Fruit fly (Drosophila melanogaster) whole organism, prepupa: Measurements from ENCODE around the gene Apl.

Experiments
- Blimp-1 ChIP-seq: fragments of 200-800 bp; sonication (Bioruptor generic); optimal IDR thresholded peaks from 3 replicates; lab custom pipeline; 2017; ENCODE audit warnings: missing biosample characterization, missing genetic modification characterization, mild to moderate bottlenecking, moderate library complexity, missing genetic modification reagents
- CG10669 ChIP-seq: fragments of 200-800 bp; sonication (Bioruptor generic); optimal IDR thresholded peaks from 3 replicates; lab custom pipeline; 2018; ENCODE audit warnings: missing biosample characterization, mild to moderate bottlenecking, missing genetic modification characterization, moderate library complexity
- CG11294 ChIP-seq: fragments of 200-800 bp; sonication (Bioruptor generic); IDR thresholded peaks from 2 replicates; pipeline ENCODE4 v1.3.6; 2022; ENCODE audit warnings: missing biosample characterization, missing genetic modification characterization
- CG11762 ChIP-seq: fragments of 200-800 bp; sonication (Bioruptor generic); optimal IDR thresholded peaks from 3 replicates; lab custom pipeline; 2016; ENCODE audit warnings: missing biosample characterization, missing genetic modification characterization; ENCODE audit not compliant: insufficient read depth
- CG11902 ChIP-seq: fragments of 200-800 bp; sonication (Bioruptor generic); optimal IDR thresholded peaks from 3 replicates; lab custom pipeline; 2016; ENCODE audit warnings: missing biosample characterization, missing genetic modification characterization
- CG15336 ChIP-seq: fragments of 200-800 bp; sonication (Bioruptor generic); IDR thresholded peaks from 2 replicates; pipeline ENCODE4 v1.3.6; 2022; ENCODE audit warnings: missing biosample characterization, missing genetic modification characterization
- CG1621 ChIP-seq: fragments of 200-800 bp; sonication (Bioruptor generic); optimal IDR thresholded peaks from 3 replicates; lab custom pipeline; 2018; ENCODE audit warnings: missing biosample characterization, mild to moderate bottlenecking, missing genetic modification characterization
- CG16779 ChIP-seq: fragments of 200-800 bp; sonication (Bioruptor generic); optimal IDR thresholded peaks from 3 replicates; lab custom pipeline; 2017; ENCODE audit warnings: missing biosample characterization, mild to moderate bottlenecking, missing genetic modification characterization
- CG3032 ChIP-seq: fragments of 200-800 bp; optimal IDR thresholded peaks from 2 replicates; lab custom pipeline; 2019; ENCODE audit warnings: missing biosample characterization, mild to moderate bottlenecking, missing genetic modification characterization, moderate library complexity
- CG31627 ChIP-seq: fragments of 200-800 bp; sonication (Bioruptor generic); optimal IDR thresholded peaks from 3 replicates; lab custom pipeline; 2016; ENCODE audit warnings: missing biosample characterization, missing genetic modification characterization
- CG32006 ChIP-seq: fragments of 200-800 bp; sonication (Bioruptor generic); optimal IDR thresholded peaks from 3 replicates; lab custom pipeline; 2017; ENCODE audit warnings: missing biosample characterization, mild to moderate bottlenecking, missing genetic modification characterization
- CG34406 ChIP-seq: fragments of 200-800 bp; sonication (Bioruptor generic); optimal IDR thresholded peaks from 3 replicates; lab custom pipeline; 2016; ENCODE audit warnings: missing biosample characterization, missing genetic modification characterization
- CG4318 ChIP-seq: fragments of 200-800 bp; sonication (Bioruptor generic); optimal IDR thresholded peaks from 3 replicates; lab custom pipeline; 2017; ENCODE audit warnings: missing biosample characterization, mild to moderate bottlenecking, missing genetic modification characterization
- CG6276 ChIP-seq: fragments of 200-800 bp; sonication (Bioruptor generic); optimal IDR thresholded peaks from 2 replicates; lab custom pipeline; 2017; ENCODE audit warnings: missing biosample characterization, mild to moderate bottlenecking, missing genetic modification characterization
- CG6792 ChIP-seq: fragments of 200-800 bp; sonication (Bioruptor generic); optimal IDR thresholded peaks from 3 replicates; lab custom pipeline; 2016; ENCODE audit warnings: missing biosample characterization, missing genetic modification characterization
- CG6808 ChIP-seq: fragments of 200-800 bp; sonication (Bioruptor generic); optimal IDR thresholded peaks from 3 replicates; lab custom pipeline; 2017; ENCODE audit warnings: missing biosample characterization, missing genetic modification characterization, mild to moderate bottlenecking, moderate library complexity, missing genetic modification reagents
- CG6854 ChIP-seq: fragments of 200-800 bp; sonication (Bioruptor generic); optimal IDR thresholded peaks from 2 replicates; lab custom pipeline; 2017; ENCODE audit warnings: missing biosample characterization, mild to moderate bottlenecking, missing genetic modification characterization
- CG8319 ChIP-seq: fragments of 200-800 bp; sonication (Bioruptor generic); optimal IDR thresholded peaks from 3 replicates; lab custom pipeline; 2016; ENCODE audit warnings: missing biosample characterization, missing genetic modification characterization
- CG8632 ChIP-seq: fragments of 200-800 bp; sonication (Bioruptor generic); optimal IDR thresholded peaks from 3 replicates; lab custom pipeline; 2016; ENCODE audit warnings: missing biosample characterization, missing genetic modification characterization
- Eip75B ChIP-seq: fragments of 200-800 bp; sonication (Bioruptor generic); optimal IDR thresholded peaks from 3 replicates; lab custom pipeline; 2016; ENCODE audit warnings: missing biosample characterization, missing genetic modification characterization
- Eip78C ChIP-seq: fragments of 200-800 bp; sonication (Bioruptor generic); peaks from one replicate; lab custom pipeline; 2016; ENCODE audit warnings: missing biosample characterization, missing genetic modification characterization
- Eip93F ChIP-seq: fragments of 200-800 bp; sonication (Bioruptor generic); optimal IDR thresholded peaks from 2 replicates; lab custom pipeline; 2016; ENCODE audit warnings: missing biosample characterization, mild to moderate bottlenecking, missing genetic modification characterization
- Ets21C ChIP-seq: fragments of 200-800 bp; sonication (Bioruptor generic); optimal IDR thresholded peaks from 3 replicates; lab custom pipeline; 2016; ENCODE audit warnings: missing biosample characterization, missing genetic modification characterization
- Ets96B ChIP-seq: fragments of 200-800 bp; optimal IDR thresholded peaks from 2 replicates; lab custom pipeline; 2019; ENCODE audit warnings: missing biosample characterization, mild to moderate bottlenecking, missing genetic modification characterization, moderate library complexity
- Gug ChIP-seq: fragments of 200-800 bp; sonication (Bioruptor generic); IDR thresholded peaks from 2 replicates; pipeline ENCODE4 v1.3.6; 2022; ENCODE audit warnings: missing biosample characterization, missing genetic modification characterization
- Hr38 ChIP-seq: sonication (Bioruptor generic); optimal IDR thresholded peaks from 2 replicates; lab custom pipeline; 2016; ENCODE audit warnings: missing biosample characterization, missing genetic modification characterization
- Hr39 ChIP-seq: fragments of 200-800 bp; sonication (Bioruptor generic); optimal IDR thresholded peaks from 2 replicates; lab custom pipeline; 2016; ENCODE audit warnings: missing biosample characterization, missing genetic modification characterization
- Hr4 ChIP-seq: fragments of 200-800 bp; sonication (Bioruptor generic); optimal IDR thresholded peaks from 3 replicates; lab custom pipeline; 2016; ENCODE audit warnings: missing biosample characterization, missing genetic modification characterization
- Lpt ChIP-seq: fragments of 200-800 bp; sonication (Bioruptor generic); optimal IDR thresholded peaks from 3 replicates; lab custom pipeline; 2016; ENCODE audit warnings: missing biosample characterization, missing genetic modification characterization
- Met ChIP-seq: fragments of 200-800 bp; sonication (Bioruptor generic); optimal IDR thresholded peaks from 3 replicates; lab custom pipeline; 2016; ENCODE audit warnings: missing biosample characterization, missing genetic modification characterization
- Sox102F ChIP-seq: fragments of 200-800 bp; sonication (Bioruptor generic); optimal IDR thresholded peaks from 2 replicates; lab custom pipeline; 2016; ENCODE audit warnings: missing biosample characterization, mild to moderate bottlenecking, missing genetic modification characterization
- Sox14 ChIP-seq: fragments of 200-800 bp; sonication (Bioruptor generic); optimal IDR thresholded peaks from 3 replicates; lab custom pipeline; 2016; ENCODE audit warnings: missing biosample characterization, missing genetic modification characterization
- Sox15 ChIP-seq: fragments of 200-800 bp; sonication (Bioruptor generic); optimal IDR thresholded peaks from 3 replicates; lab custom pipeline; 2016; ENCODE audit warnings: missing biosample characterization, missing genetic modification characterization
- achi ChIP-seq: fragments of 200-800 bp; sonication (Bioruptor generic); optimal IDR thresholded peaks from 3 replicates; lab custom pipeline; 2016; ENCODE audit warnings: missing biosample characterization, missing genetic modification characterization
- acj6 ChIP-seq: fragments of 200-800 bp; sonication (Bioruptor generic); optimal IDR thresholded peaks from 3 replicates; lab custom pipeline; 2016; ENCODE audit warnings: missing biosample characterization, missing genetic modification characterization
- cyc ChIP-seq: fragments of 200-800 bp; sonication (Bioruptor generic); optimal IDR thresholded peaks from 3 replicates; lab custom pipeline; 2016; ENCODE audit warnings: missing biosample characterization, missing genetic modification characterization
- dsx ChIP-seq: fragments of 200-800 bp; optimal IDR thresholded peaks from 3 replicates; lab custom pipeline; 2019; ENCODE audit warnings: missing biosample characterization, mild to moderate bottlenecking, missing genetic modification characterization, moderate library complexity; ENCODE audit not compliant: poor library complexity, severe bottlenecking
- eg ChIP-seq: fragments of 200-800 bp; sonication (Bioruptor generic); IDR thresholded peaks from 3 replicates; pipeline ENCODE4 v1.3.6; 2022; ENCODE audit warnings: missing biosample characterization, missing genetic modification characterization
- esn ChIP-seq: fragments of 200-800 bp; sonication (Bioruptor generic); optimal IDR thresholded peaks from 2 replicates; lab custom pipeline; 2016; ENCODE audit warnings: missing biosample characterization, mild to moderate bottlenecking, missing genetic modification characterization, moderate library complexity
- fd59A ChIP-seq: fragments of 200-800 bp; sonication (Bioruptor generic); optimal IDR thresholded peaks from 2 replicates; lab custom pipeline; 2017; ENCODE audit warnings: missing biosample characterization, mild to moderate bottlenecking, missing genetic modification characterization, missing genetic modification reagents
- fd85E ChIP-seq: fragments of 200-800 bp; sonication (Bioruptor generic); optimal IDR thresholded peaks from 3 replicates; lab custom pipeline; 2016; ENCODE audit warnings: missing biosample characterization, missing genetic modification characterization
- fkh ChIP-seq: fragments of 200-800 bp; sonication (Bioruptor generic); optimal IDR thresholded peaks from 3 replicates; lab custom pipeline; 2017; ENCODE audit warnings: missing biosample characterization, mild to moderate bottlenecking, missing genetic modification characterization, moderate library complexity
- lz ChIP-seq: fragments of 200-800 bp; sonication (Bioruptor generic); optimal IDR thresholded peaks from 3 replicates; lab custom pipeline; 2016; ENCODE audit warnings: missing biosample characterization, missing genetic modification characterization
- pdm3 ChIP-seq: fragments of 200-800 bp; sonication (Bioruptor generic); optimal IDR thresholded peaks from 3 replicates; lab custom pipeline; 2016; ENCODE audit warnings: missing biosample characterization, missing genetic modification characterization
- salr ChIP-seq, 2 experiments: fragments of 200-800 bp; sonication (Bioruptor generic); optimal IDR thresholded peaks; 3 replicates each; lab custom pipeline; 2016 to 2018; ENCODE audit warnings: missing biosample characterization in 2 of 2, missing genetic modification characterization in 2 of 2, mild to moderate bottlenecking in 1 of 2
- ss ChIP-seq, 2 experiments: fragments of 200-800 bp; sonication (Bioruptor generic); optimal IDR thresholded peaks; 2 replicates in 1 of 2; 3 replicates in 1 of 2; lab custom pipeline; 2017 to 2018; ENCODE audit warnings: mild to moderate bottlenecking in 2 of 2, missing biosample characterization in 2 of 2, missing genetic modification characterization in 2 of 2, moderate library complexity in 1 of 2
- svp ChIP-seq: fragments of 200-800 bp; sonication (Bioruptor generic); peaks from one replicate; lab custom pipeline; 2016; ENCODE audit warnings: missing biosample characterization, missing genetic modification characterization
- topi ChIP-seq: fragments of 200-800 bp; sonication (Bioruptor generic); optimal IDR thresholded peaks from 3 replicates; lab custom pipeline; 2016; ENCODE audit warnings: missing biosample characterization, missing genetic modification characterization
- vri ChIP-seq: fragments of 200-800 bp; sonication (Bioruptor generic); optimal IDR thresholded peaks from 3 replicates; lab custom pipeline; 2016; ENCODE audit warnings: missing biosample characterization, mild to moderate bottlenecking, missing genetic modification characterization

Apl gene

dm6 chr3L:16641094-16641493, 46.1 kb downstream of the Apl start:
- TF ChIP-seq CG6792 (no peak), CG8632 (no peak), CG34406 (GFP tag; lab: Kevin White, UChicago) (no peak), Blimp-1 (no peak), Lpt (GFP tag; lab: Kevin White, UChicago) (no peak), CG11902 (no peak), dsx (GFP tag; lab: Kevin White, UChicago) (no peak), Sox102F (GFP tag; lab: Kevin White, UChicago) (no peak), CG3032 (tag; lab: Kevin White, UChicago) (no peak)

- peak; percentile 70 for TF ChIP-seq cyc (GFP tag; lab: Kevin White, UChicago)
- peak; percentile 60 for TF ChIP-seq Sox14 (GFP tag; lab: Kevin White, UChicago)
- peak; percentile 59 for TF ChIP-seq dsx (GFP tag; lab: Kevin White, UChicago)
- TF ChIP-seq fkh (GFP tag; lab: Kevin White, UChicago), result no peak
- peak; percentile 79 for TF ChIP-seq CG4318 (GFP tag; lab: Kevin White, UChicago)
- TF ChIP-seq Hr4 (GFP tag; lab: Kevin White, UChicago), result peak; percentile 85
- peak; percentile 79 for TF ChIP-seq CG6792
- TF ChIP-seq lz (GFP tag; lab: Kevin White, UChicago), result peak; percentile 64
- no peak for TF ChIP-seq fd85E (GFP tag; lab: Kevin White, UChicago)
- peak; percentile 65 for TF ChIP-seq CG15336
- no peak for TF ChIP-seq Eip93F (GFP tag; lab: Kevin White, UChicago)
- peak; percentile 48 for TF ChIP-seq Met (GFP tag; lab: Kevin White, UChicago)
- TF ChIP-seq CG16779 (tag; lab: Kevin White, UChicago), result peak; percentile 74
- TF ChIP-seq Sox15, result peak; percentile 68
- peak; percentile 26 to 91 for TF ChIP-seq salr (GFP tag; optimal IDR thresholded peaks at IDR 0.05; lab: Kevin White, UChicago)
- TF ChIP-seq pdm3, result peak; percentile 72
- TF ChIP-seq CG11762 (GFP tag; lab: Kevin White, UChicago), result peak; percentile 70
- peak; percentile 57 for TF ChIP-seq Hr39 (GFP tag; lab: Kevin White, UChicago)
- TF ChIP-seq CG32006 (GFP tag; lab: Kevin White, UChicago), result peak; percentile 92
- TF ChIP-seq Hr38 (GFP tag; lab: Kevin White, UChicago), result no peak
- TF ChIP-seq eg (GFP tag; lab: Robert Waterston, UW), result peak; percentile 59; the same call in 1 of the 3 replicates
- peak; percentile 50 for TF ChIP-seq Sox102F (GFP tag; lab: Kevin White, UChicago)
- peak; percentile 72 for TF ChIP-seq esn (GFP tag; lab: Kevin White, UChicago)
- peak; percentile 59 for TF ChIP-seq topi
- TF ChIP-seq CG6808 (GFP tag; lab: Kevin White, UChicago), result peak; percentile 85
- TF ChIP-seq achi (GFP tag; lab: Kevin White, UChicago), result peak; percentile 82
- peak; percentile 93 for TF ChIP-seq Eip78C (GFP tag; lab: Kevin White, UChicago)
- peak; percentile 50 for TF ChIP-seq CG31627
- TF ChIP-seq CG8632, result peak; percentile 72
- TF ChIP-seq CG1621, result peak; percentile 47
- peak; percentile 47; the same call in 1 of the 2 replicates for TF ChIP-seq Gug (GFP tag; lab: Robert Waterston, UW)
- TF ChIP-seq CG6854 (GFP tag; lab: Kevin White, UChicago), result no peak
- peak; percentile 77 for TF ChIP-seq CG34406 (GFP tag; lab: Kevin White, UChicago)
- peak; percentile 81 for TF ChIP-seq Eip75B
- no peak for TF ChIP-seq vri (GFP tag; lab: Kevin White, UChicago)
- TF ChIP-seq Ets21C (GFP tag; lab: Kevin White, UChicago), result peak; percentile 45
- TF ChIP-seq CG6276, result peak; percentile 71
- no peak for TF ChIP-seq Blimp-1
- peak; percentile 73 for TF ChIP-seq fd59A (GFP tag; lab: Kevin White, UChicago)
- TF ChIP-seq ss (GFP tag; optimal IDR thresholded peaks at IDR 0.05; lab: Kevin White, UChicago), result peak; percentile 75 to 79
- peak; percentile 78 for TF ChIP-seq CG10669
- TF ChIP-seq CG11902, result peak; percentile 55
- TF ChIP-seq acj6 (GFP tag; lab: Kevin White, UChicago), result peak; percentile 80
- peak; percentile 59 for TF ChIP-seq svp (GFP tag; lab: Kevin White, UChicago)
- no peak; the same call in 1 of the 2 replicates for TF ChIP-seq CG11294 (GFP tag; lab: Robert Waterston, UW)
- peak; percentile 70 for TF ChIP-seq Ets96B
- TF ChIP-seq CG8319, result peak; percentile 79
These were observed 47.1 kb downstream of the Apl start for dm6 chr3L:16642088-16642507.
